Worm (Caenorhabditis elegans) whole organism, L4 larva: ENCODE measurements around the gene F53E10.1.

Experiments
- Y48G9A.11 ChIP-seq: fragments of 200-800 bp; sonication (Bioruptor generic); IDR thresholded peaks from 2 replicates; pipeline ENCODE4 v1.3.6; 2022; ENCODE audit warnings: missing genetic modification reagents, missing genetic modification characterization, missing compliant biosample characterization
- Y5F2A.4 ChIP-seq: fragments of 200-800 bp; sonication (Bioruptor generic); optimal IDR thresholded peaks from 2 replicates; lab custom pipeline; 2018; ENCODE audit warnings: mild to moderate bottlenecking, missing genetic modification characterization, missing compliant biosample characterization
- Y75B8A.6 ChIP-seq: fragments of 200-800 bp; sonication (Bioruptor generic); IDR thresholded peaks from 2 replicates; pipeline ENCODE4 v1.3.6; 2022; ENCODE audit warnings: missing genetic modification reagents, missing genetic modification characterization, missing compliant biosample characterization
- ZK337.2 ChIP-seq: fragments of 200-800 bp; sonication (Bioruptor generic); IDR thresholded peaks from 2 replicates; pipeline ENCODE4 v1.3.6; 2022; ENCODE audit warnings: missing genetic modification reagents, missing genetic modification characterization, missing compliant biosample characterization
- ZK546.5 ChIP-seq, 2 experiments: sonication (generic microtip); optimal IDR thresholded peaks; 2 replicates each; lab custom pipeline; 2017; ENCODE audit warnings: missing biosample characterization in 2 of 2, missing genetic modification characterization in 2 of 2
- aha-1 ChIP-seq: fragments of 150-350 bp; peaks from one replicate; lab custom pipeline; 2014; ENCODE audit warnings: missing biosample characterization, missing genetic modification characterization
- ceh-28 ChIP-seq: fragments of 150-350 bp; optimal IDR thresholded peaks from 2 replicates; lab custom pipeline; 2014; ENCODE audit warnings: missing biosample characterization, missing genetic modification reagents, missing genetic modification characterization
- ces-1 ChIP-seq: fragments of 150-350 bp; sonication (generic microtip); optimal IDR thresholded peaks from 4 replicates; lab custom pipeline; 2014; ENCODE audit warnings: missing biosample characterization, missing genetic modification reagents, missing genetic modification characterization
- cey-2 ChIP-seq: sonication (generic microtip); optimal IDR thresholded peaks from 3 replicates; lab custom pipeline; 2017; ENCODE audit warnings: missing genetic modification characterization, mild to moderate bottlenecking, missing compliant biosample characterization, antibody characterized with exemption, borderline replicate concordance; ENCODE audit not compliant: insufficient read depth
- dpl-1 ChIP-seq: fragments of 150-350 bp; optimal IDR thresholded peaks from 2 replicates; lab custom pipeline; 2014; ENCODE audit warnings: missing biosample characterization, missing genetic modification reagents, missing genetic modification characterization
- fos-1 ChIP-seq: fragments of 150-350 bp; optimal IDR thresholded peaks from 2 replicates; lab custom pipeline; 2014; ENCODE audit warnings: missing biosample characterization, missing genetic modification characterization
- hif-1 ChIP-seq, 2 experiments: sonication (generic microtip); optimal IDR thresholded peaks; 2 replicates each; lab custom pipeline; 2016 to 2017; ENCODE audit warnings: missing compliant biosample characterization in 2 of 2, missing genetic modification characterization in 2 of 2, missing genetic modification reagents in 2 of 2, missing genotype in 2 of 2, mild to moderate bottlenecking in 1 of 2
- hlh-30 ChIP-seq: sonication (generic microtip); optimal IDR thresholded peaks from 2 replicates; lab custom pipeline; 2017; ENCODE audit warnings: antibody characterized with exemption, mild to moderate bottlenecking, missing genetic modification characterization, missing compliant biosample characterization; ENCODE audit not compliant: insufficient read depth
- lin-13 ChIP-seq: fragments of 150-350 bp; optimal IDR thresholded peaks from 2 replicates; lab custom pipeline; 2014; ENCODE audit warnings: missing biosample characterization, missing genetic modification reagents, missing genetic modification characterization
- lin-15B ChIP-seq: fragments of 150-350 bp; sonication (generic microtip); optimal IDR thresholded peaks from 3 replicates; lab custom pipeline; 2014; ENCODE audit warnings: missing biosample characterization, missing genetic modification characterization
- lin-38 ChIP-seq: fragments of 200-800 bp; sonication (Bioruptor generic); IDR thresholded peaks from 2 replicates; pipeline ENCODE4 v1.3.6; 2022; ENCODE audit warnings: missing genetic modification reagents, missing genetic modification characterization, missing compliant biosample characterization
- mes-2 ChIP-seq: sonication (generic microtip); optimal IDR thresholded peaks from 2 replicates; lab custom pipeline; 2016; ENCODE audit warnings: missing genotype, mild to moderate bottlenecking, missing genetic modification characterization, missing compliant biosample characterization; ENCODE audit not compliant: poor library complexity, severe bottlenecking
- mxl-3 ChIP-seq: fragments of 200-800 bp; sonication (Bioruptor generic); optimal IDR thresholded peaks from 2 replicates; lab custom pipeline; 2018; ENCODE audit warnings: mild to moderate bottlenecking, missing genetic modification characterization, missing compliant biosample characterization
- nhr-11 ChIP-seq: fragments of 150-350 bp; optimal IDR thresholded peaks from 2 replicates; lab custom pipeline; 2014; ENCODE audit warnings: missing biosample characterization, missing genetic modification characterization
- nhr-28 ChIP-seq: fragments of 150-350 bp; optimal IDR thresholded peaks from 2 replicates; lab custom pipeline; 2014; ENCODE audit warnings: missing biosample characterization, missing genetic modification characterization
- nhr-41 ChIP-seq: fragments of 200-800 bp; sonication (Bioruptor generic); IDR thresholded peaks from 2 replicates; pipeline ENCODE4 v1.3.6; 2022; ENCODE audit warnings: missing genetic modification reagents, missing genetic modification characterization, missing compliant biosample characterization
- nhr-42 ChIP-seq: fragments of 200-800 bp; sonication (Bioruptor generic); IDR thresholded peaks from 2 replicates; pipeline ENCODE4 v1.3.6; 2022; ENCODE audit warnings: missing genetic modification characterization, missing compliant biosample characterization
- pha-4 ChIP-seq, 2 experiments: fragments of 150-350 bp in 1 of 2; fragments of 200-800 bp in 1 of 2; sonication (Bioruptor generic) in 1 of 2; IDR thresholded peaks in 1 of 2; optimal IDR thresholded peaks in 1 of 2; 2 replicates each; pipeline versions ENCODE4 v1.3.6 to Lab custom; 2014 to 2022; ENCODE audit warnings: missing genetic modification characterization in 2 of 2, missing genetic modification reagents in 2 of 2, missing biosample characterization in 1 of 2, missing compliant biosample characterization in 1 of 2
- php-3 ChIP-seq: fragments of 200-800 bp; sonication (Bioruptor generic); IDR thresholded peaks from 2 replicates; pipeline ENCODE4 v1.3.6; 2022; ENCODE audit warnings: missing genetic modification reagents, missing genetic modification characterization, missing compliant biosample characterization
- snpc-4 ChIP-seq: fragments of 150-350 bp; optimal IDR thresholded peaks from 2 replicates; lab custom pipeline; 2014; ENCODE audit warnings: missing biosample characterization, missing genetic modification characterization
- spr-3 ChIP-seq: fragments of 200-800 bp; sonication (Bioruptor generic); optimal IDR thresholded peaks from 2 replicates; lab custom pipeline; 2018; ENCODE audit warnings: mild to moderate bottlenecking, missing genetic modification characterization, missing compliant biosample characterization
- unc-130 ChIP-seq: sonication (generic microtip); optimal IDR thresholded peaks from 2 replicates; lab custom pipeline; 2016; ENCODE audit warnings: missing genetic modification reagents, missing genetic modification characterization, missing compliant biosample characterization
- unc-62 ChIP-seq, 3 experiments: fragments of 150-350 bp in 1 of 3; sonication (generic microtip); optimal IDR thresholded peaks in 2 of 3; peaks in 1 of 3; 1 replicate in 1 of 3; 2 replicates in 2 of 3; lab custom pipeline; 2014 to 2017; ENCODE audit warnings: missing biosample characterization in 3 of 3, missing genetic modification characterization in 3 of 3, missing genetic modification reagents in 3 of 3, missing genotype in 1 of 3
- zip-11 ChIP-seq: fragments of 200-800 bp; sonication (Bioruptor generic); IDR thresholded peaks from 2 replicates; pipeline ENCODE4 v1.3.6; 2022; ENCODE audit warnings: missing genetic modification characterization, missing compliant biosample characterization

The F53E10.1 gene

DNA sequence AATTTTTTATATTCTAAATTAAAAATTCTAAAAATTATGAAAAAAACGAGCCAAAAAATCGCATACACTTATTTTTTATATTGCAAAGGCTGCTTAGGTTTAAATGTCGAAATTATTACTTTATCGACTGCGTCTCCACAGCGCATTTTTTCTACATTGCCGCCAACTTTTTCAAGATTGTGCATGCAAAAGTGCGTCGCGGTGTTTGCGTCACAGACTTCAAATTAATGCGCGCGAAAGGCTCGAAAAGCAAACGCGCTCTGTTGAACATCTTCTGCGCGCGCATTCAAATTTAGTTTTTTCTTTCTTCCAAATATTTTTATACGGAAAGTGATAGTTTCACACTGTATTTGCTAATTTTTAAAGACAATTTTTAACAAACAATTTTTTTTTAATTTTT is 14.6 kb upstream of the F53E10.1 start (continued):
- peak in 1 of 2 experiments; percentile 98 for TF ChIP-seq unc-62 (GFP tag; optimal IDR thresholded peaks at IDR 0.05 in 1 of 2; lab: Kevin White, UChicago)
- no peak for TF ChIP-seq unc-62 (tag; optimal IDR thresholded peaks at IDR 0.05; lab: Kevin White, UChicago)
- no peak for TF ChIP-seq Y5F2A.4

- TF ChIP-seq lin-38 (GFP tag; lab: Robert Waterston, UW) (peak; percentile 35; the same call in 1 of the 2 replicates), hlh-30 (no peak), Y75B8A.6 (GFP tag; lab: Robert Waterston, UW) (0 out of 2 replicates have a peak, but pooled peaks have one; percentile 46), Y48G9A.11 (GFP tag; lab: Robert Waterston, UW) (peak; percentile 61; the same call in 1 of the 2 replicates)
Measured at ce11 chrV:2601817-2602216, 13.3 kb upstream of the F53E10.1 start.

DNA sequence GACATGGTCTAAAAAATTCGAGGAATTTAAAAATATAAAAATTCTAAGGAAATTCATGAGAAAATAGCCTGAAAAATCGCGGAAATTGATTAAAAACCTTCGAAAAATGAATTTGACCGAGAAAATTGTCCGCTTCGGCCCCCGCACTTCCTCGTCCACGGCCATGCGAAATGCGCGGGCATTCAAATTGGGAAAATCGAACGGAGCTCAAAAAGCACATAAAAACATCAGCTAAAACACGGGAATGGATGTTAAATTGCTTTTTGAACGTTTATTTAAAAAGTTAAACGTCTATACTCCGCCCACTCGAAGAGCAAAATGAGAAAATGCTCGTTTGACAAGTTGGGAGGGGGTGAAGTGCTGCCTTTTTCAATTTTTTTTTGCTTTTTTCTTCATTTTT is 12.1 kb upstream of the F53E10.1 start, which contains the start of gene F53E10.6:
Gene F53E10.6, minus strand, starts transcription at position 8 of the 400 bp plus-strand sequence.
- TF ChIP-seq ZK337.2 (GFP tag; lab: Robert Waterston, UW) (no peak), dpl-1 (GFP tag; lab: Kevin White, UChicago) (peak; percentile 84), ces-1 (GFP tag; lab: Kevin White, UChicago) (no peak), lin-13 (no peak), hif-1 (tag; optimal IDR thresholded peaks at IDR 0.05; lab: Kevin White, UChicago) (peak in 1 of 2 experiments; percentile 77), lin-15B (tag; lab: Kevin White, UChicago) (no peak), mes-2 (tag; lab: Kevin White, UChicago) (peak; percentile 96), fos-1 (tag; lab: Kevin White, UChicago) (no peak), Y48G9A.11 (GFP tag; lab: Robert Waterston, UW) (0 out of 2 replicates have a peak, but pooled peaks have one; percentile 17), ZK546.5 (tag; optimal IDR thresholded peaks at IDR 0.05; lab: Kevin White, UChicago) (no peak), zip-11 (GFP tag; lab: Robert Waterston, UW) (no peak), mxl-3 (GFP tag; lab: Kevin White, UChicago) (no peak), nhr-42 (GFP tag; lab: Robert Waterston, UW) (no peak), unc-62 (GFP tag; optimal IDR thresholded peaks at IDR 0.05 in 1 of 2; lab: Kevin White, UChicago) (peak in 1 of 2 experiments; percentile 88), unc-62 (tag; optimal IDR thresholded peaks at IDR 0.05; lab: Kevin White, UChicago) (no peak), spr-3 (no peak), unc-130 (GFP tag; lab: Kevin White, UChicago) (peak; percentile 72), lin-38 (GFP tag; lab: Robert Waterston, UW) (peak; percentile 53)

DNA sequence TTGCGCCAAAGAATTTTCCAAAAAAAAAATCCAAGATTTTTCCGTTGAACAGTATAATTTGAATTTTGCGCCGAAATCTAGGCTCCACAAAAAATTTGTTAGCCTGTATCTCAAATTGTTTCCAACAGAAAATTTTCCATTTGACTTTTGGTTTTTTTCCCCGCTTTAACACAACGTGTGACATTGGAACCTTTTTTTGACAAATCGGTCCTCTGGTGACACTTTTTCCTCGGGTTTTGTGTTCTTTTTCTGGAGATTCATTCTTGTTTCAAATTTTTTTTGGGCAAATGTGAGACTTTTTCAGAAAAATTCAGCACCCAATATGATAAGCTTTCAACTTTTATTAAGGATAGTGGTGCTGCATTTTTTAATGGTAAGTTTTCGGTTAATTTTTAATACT is 6.8 kb upstream of the F53E10.1 start, which contains the start of gene acr-17:
Gene acr-17, plus strand, starts transcription at position 301 of the 400 bp plus-strand sequence.
- TF ChIP-seq ceh-28 (tag; lab: Kevin White, UChicago) (no peak), php-3 (GFP tag; lab: Robert Waterston, UW) (no peak), nhr-11 (no peak), nhr-41 (GFP tag; lab: Robert Waterston, UW) (no peak)

DNA sequence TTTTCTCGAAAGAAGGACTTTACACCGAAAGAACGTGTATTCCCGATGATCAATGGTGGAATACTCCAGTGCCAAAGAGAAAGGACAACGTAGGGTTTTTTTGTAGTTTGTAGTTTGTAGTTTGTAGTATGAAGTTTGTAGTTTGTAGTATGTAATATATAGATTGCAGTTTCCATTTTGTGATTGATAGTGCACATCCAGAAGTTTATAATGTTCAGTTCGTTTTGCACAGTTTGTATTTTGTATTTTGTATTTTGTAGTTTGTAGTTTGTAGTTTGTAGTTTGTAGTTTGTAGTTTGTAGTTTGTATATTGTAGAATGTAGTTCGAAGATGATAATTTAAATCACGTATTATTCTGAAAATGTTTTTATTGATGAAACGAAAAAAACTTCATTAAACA is 2.4 kb downstream of the F53E10.1 start:
- TF ChIP-seq nhr-28 (tag; lab: Kevin White, UChicago) (peak; percentile 95), ces-1 (GFP tag; lab: Kevin White, UChicago) (no peak), nhr-42 (GFP tag; lab: Robert Waterston, UW) (no peak), unc-130 (GFP tag; lab: Kevin White, UChicago) (no peak), pha-4 (GFP tag; IDR thresholded peaks at IDR 0.05; lab: Robert Waterston, UW) (no peak), pha-4 (tag; optimal IDR thresholded peaks at IDR 0.05; lab: Kevin White, UChicago) (no peak), cey-2 (tag; lab: Kevin White, UChicago) (no peak), hif-1 (tag; optimal IDR thresholded peaks at IDR 0.05; lab: Kevin White, UChicago) (no peak), aha-1 (tag; lab: Kevin White, UChicago) (peak; percentile 30), snpc-4 (no peak)
